Worm (Caenorhabditis elegans) whole organism, L1 larva: Measurements from ENCODE around the gene C24H12.1.
A peak's percentile ranks its signal among the peaks of the same experiment; 100 is the strongest.

Source experiments
- aha-1 ChIP-seq: fragments of 150-350 bp; optimal IDR thresholded peaks from 2 replicates; lab custom pipeline; 2014; ENCODE audit warnings: missing biosample characterization, missing genetic modification characterization
- aly-2 ChIP-seq: fragments of 150-350 bp; optimal IDR thresholded peaks from 2 replicates; lab custom pipeline; 2014; ENCODE audit warnings: missing biosample characterization, missing genetic modification characterization
- ceh-88 ChIP-seq: fragments of 200-800 bp; sonication (Bioruptor generic); IDR thresholded peaks from 2 replicates; pipeline ENCODE4 v1.3.6; 2022; ENCODE audit warnings: missing genetic modification characterization, missing compliant biosample characterization
- egl-13 ChIP-seq: sonication (generic microtip); optimal IDR thresholded peaks from 2 replicates; lab custom pipeline; 2016; ENCODE audit warnings: missing genotype, missing genetic modification reagents, missing genetic modification characterization, missing compliant biosample characterization
- hlh-4 ChIP-seq: sonication (generic microtip); optimal IDR thresholded peaks from 2 replicates; lab custom pipeline; 2016; ENCODE audit warnings: mild to moderate bottlenecking, missing genetic modification characterization, missing compliant biosample characterization
- lin-15B ChIP-seq: fragments of 150-350 bp; sonication (generic microtip); optimal IDR thresholded peaks from 3 replicates; lab custom pipeline; 2014; ENCODE audit warnings: missing biosample characterization, missing genetic modification characterization
- lsy-2 ChIP-seq, 2 experiments: fragments of 150-350 bp; optimal IDR thresholded peaks; 2 replicates each; lab custom pipeline; 2014; ENCODE audit warnings: missing biosample characterization in 2 of 2, missing genetic modification characterization in 2 of 2
- nhr-71 ChIP-seq: sonication (generic microtip); optimal IDR thresholded peaks from 2 replicates; lab custom pipeline; 2016; ENCODE audit warnings: mild to moderate bottlenecking, missing genetic modification characterization, moderate library complexity, missing compliant biosample characterization
- nhr-77 ChIP-seq: fragments of 150-350 bp; optimal IDR thresholded peaks from 2 replicates; lab custom pipeline; 2014; ENCODE audit warnings: missing biosample characterization, missing genetic modification characterization
- nhr-84 ChIP-seq: sonication (generic microtip); optimal IDR thresholded peaks from 2 replicates; lab custom pipeline; 2017; ENCODE audit warnings: missing biosample characterization, missing genetic modification characterization
- pax-3 ChIP-seq: fragments of 200-800 bp; sonication (Bioruptor generic); optimal IDR thresholded peaks from 2 replicates; lab custom pipeline; 2018; ENCODE audit warnings: mild to moderate bottlenecking, missing genetic modification characterization, moderate library complexity, missing compliant biosample characterization
- rnt-1 ChIP-seq: sonication (generic microtip); optimal IDR thresholded peaks from 2 replicates; lab custom pipeline; 2016; ENCODE audit warnings: mild to moderate bottlenecking, missing genetic modification characterization, moderate library complexity, missing compliant biosample characterization

ce11 chrII:475890-476420 lies 34.8 kb downstream of the C24H12.1 start, which contains the start of gene nsun-1:
- TF ChIP-seq nhr-71 (tag; lab: Kevin White, UChicago) (no peak), lsy-2 (tag; optimal IDR thresholded peaks at IDR 0.05; lab: Kevin White, UChicago) (peak; percentile 27 to 66), aha-1 (no peak), lin-15B (peak; percentile 71), ceh-88 (GFP tag; lab: Robert Waterston, UW) (no peak), hlh-4 (tag; lab: Kevin White, UChicago) (no peak), rnt-1 (peak; percentile 93), egl-13 (tag; lab: Kevin White, UChicago) (peak; percentile 1), pax-3 (peak; percentile 28), nhr-77 (tag; lab: Kevin White, UChicago) (no peak), aly-2 (tag; lab: Kevin White, UChicago) (no peak), nhr-84 (tag; lab: Kevin White, UChicago) (no peak)
